In the genomic region with DNA sequence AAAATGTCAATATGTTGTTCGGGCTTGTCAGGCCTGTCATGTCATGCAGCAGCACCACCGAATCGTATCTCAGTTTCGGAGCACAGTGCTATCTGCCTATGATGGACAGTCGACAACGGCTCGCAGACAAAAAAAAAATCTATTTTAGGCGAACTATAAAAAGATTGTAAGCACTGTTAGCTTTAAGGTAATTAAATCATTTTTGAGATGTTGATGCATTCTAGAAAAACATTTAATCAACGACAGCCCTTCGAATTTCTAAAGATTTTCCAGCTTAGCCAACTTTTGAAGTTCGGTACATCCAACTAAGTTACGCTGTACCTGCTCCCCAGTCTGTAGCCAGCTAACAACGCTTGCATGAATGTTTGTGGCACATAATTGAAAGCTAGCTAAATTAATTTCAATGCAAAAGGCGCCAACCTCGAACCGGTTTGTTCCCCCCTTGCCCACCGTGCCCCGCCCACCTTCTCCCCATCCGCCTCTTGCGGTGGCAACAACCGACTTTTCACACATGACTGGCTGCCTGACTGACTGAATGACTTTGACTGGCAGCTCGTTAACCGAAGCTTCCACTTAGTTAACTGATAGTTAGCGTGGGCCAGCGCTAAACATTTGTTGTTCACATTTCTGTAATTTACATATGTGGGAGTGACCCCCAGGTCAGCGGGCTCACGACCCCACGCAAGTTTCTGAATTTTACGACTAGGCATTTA, we compare ENCODE assay signal across 2 fruit fly cellular contexts.
TF ChIP-seq lines count a peak whose summit lies in the region.

No protein-coding gene starts in this region.

TF ChIP-seq in whole organism, embryonic, 481 proteins besides CTCF, POLR2A, EP300 and RAD21 (continued from another document and continues in another):
- TF ChIP-seq C15 (GFP tag; IDR thresholded peaks at IDR 0.05; lab: Robert Waterston, UW) (no peak), Poxn (GFP tag; IDR thresholded peaks at IDR 0.05; lab: Robert Waterston, UW) (no peak), CkIIα-i1 (GFP tag; IDR thresholded peaks at IDR 0.05; lab: Robert Waterston, UW) (no peak), az2 (GFP tag; optimal IDR thresholded peaks at IDR 0.05; lab: Kevin White, UChicago) (peak; percentile 70), Chrac-16 (GFP tag; optimal IDR thresholded peaks at IDR 0.05; lab: Kevin White, UChicago) (peak; percentile 58), ac (GFP tag; optimal IDR thresholded peaks at IDR 0.05; lab: Kevin White, UChicago) (no peak), Sox100B (GFP tag; optimal IDR thresholded peaks at IDR 0.05; lab: Kevin White, UChicago) (peak; percentile 18), CG1603 (tag; optimal IDR thresholded peaks at IDR 0.05; lab: Kevin White, UChicago) (peak; percentile 53), fd102C (GFP tag; optimal IDR thresholded peaks at IDR 0.05; lab: Kevin White, UChicago) (no peak), CG32532 (GFP tag; IDR thresholded peaks at IDR 0.05; lab: Robert Waterston, UW) (no peak), CG11504 (tag; optimal IDR thresholded peaks at IDR 0.05; lab: Kevin White, UChicago) (peak; percentile 86), maf-S (GFP tag; optimal IDR thresholded peaks at IDR 0.05; lab: Kevin White, UChicago) (peak; percentile 43), CG32767 (GFP tag; IDR thresholded peaks at IDR 0.05; lab: Robert Waterston, UW) (peak; percentile 72), sim (GFP tag; IDR thresholded peaks at IDR 0.05; lab: Robert Waterston, UW) (0 out of 2 replicates have a peak, but pooled peaks have one; percentile 5), CG11093 (GFP tag; IDR thresholded peaks at IDR 0.05; lab: Robert Waterston, UW) (no peak), jigr1 (GFP tag; IDR thresholded peaks at IDR 0.05; lab: Robert Waterston, UW) (no peak), CG6254 (GFP tag; optimal IDR thresholded peaks at IDR 0.05; lab: Kevin White, UChicago) (no peak), esg (GFP tag; conservative IDR thresholded peaks at IDR 0.05; lab: Robert Waterston, UW) (peak; percentile 68), CG13296 (GFP tag; optimal IDR thresholded peaks at IDR 0.05; lab: Kevin White, UChicago) (no peak), CG7839 (tag; optimal IDR thresholded peaks at IDR 0.05; lab: Kevin White, UChicago) (peak; percentile 79), CG7556 (GFP tag; optimal IDR thresholded peaks at IDR 0.05; lab: Kevin White, UChicago) (peak; percentile 69), CG9609 (GFP tag; optimal IDR thresholded peaks at IDR 0.05; lab: Kevin White, UChicago) (peak; percentile 35), luna (GFP tag; optimal IDR thresholded peaks at IDR 0.05; lab: Kevin White, UChicago) (no peak), CG4730 (GFP tag; IDR thresholded peaks at IDR 0.05; lab: Robert Waterston, UW) (no peak), Scr (GFP tag; IDR thresholded peaks at IDR 0.05; lab: Robert Waterston, UW; ENCODE audit: partially characterized antibody) (no peak), Deaf1 (tag; optimal IDR thresholded peaks at IDR 0.05; lab: Kevin White, UChicago) (peak; percentile 22), eve (GFP tag; optimal IDR thresholded peaks at IDR 0.05; lab: Kevin White, UChicago) (peak in 1 of 2 experiments; percentile 94), twi (tag; optimal IDR thresholded peaks at IDR 0.05; lab: Kevin White, UChicago) (no peak), CG12769 (tag; optimal IDR thresholded peaks at IDR 0.05; lab: Kevin White, UChicago) (peak; percentile 40), CG3281 (GFP tag; optimal IDR thresholded peaks at IDR 0.05; lab: Kevin White, UChicago) (no peak), shn (GFP tag; optimal IDR thresholded peaks at IDR 0.05; lab: Kevin White, UChicago) (peak; percentile 78), klu (GFP tag; IDR thresholded peaks at IDR 0.05; lab: Robert Waterston, UW) (peak; percentile 50; the same call in 1 of the 2 replicates), CG10274 (GFP tag; optimal IDR thresholded peaks at IDR 0.05; lab: Kevin White, UChicago) (no peak), CG13424 (tag; optimal IDR thresholded peaks at IDR 0.05; lab: Kevin White, UChicago) (peak; percentile 82), hb (GFP tag; IDR thresholded peaks at IDR 0.05; lab: Robert Waterston, UW; ENCODE audit: partially characterized antibody) (no peak), BEAF-32 (GFP tag; optimal IDR thresholded peaks at IDR 0.05; lab: Kevin White, UChicago) (no peak), nmo (GFP tag; optimal IDR thresholded peaks at IDR 0.05; lab: Kevin White, UChicago) (peak; percentile 80), ham (GFP tag; IDR thresholded peaks at IDR 0.05; lab: Robert Waterston, UW) (0 out of 2 replicates have a peak, but pooled peaks have one; percentile 27), jing (GFP tag; optimal IDR thresholded peaks at IDR 0.05; lab: Kevin White, UChicago) (peak; percentile 66), jumu (GFP tag; optimal IDR thresholded peaks at IDR 0.05; lab: Kevin White, UChicago) (peak; percentile 49), Myb (GFP tag; optimal IDR thresholded peaks at IDR 0.05; lab: Kevin White, UChicago) (peak; percentile 9), sens-2 (GFP tag; IDR thresholded peaks at IDR 0.05; lab: Robert Waterston, UW) (peak; percentile 8; the same call in 1 of the 2 replicates), CG3847 (GFP tag; IDR thresholded peaks at IDR 0.05; lab: Robert Waterston, UW) (no peak), CG3726 (GFP tag; IDR thresholded peaks at IDR 0.05; lab: Robert Waterston, UW) (no peak), Sin3A (optimal IDR thresholded peaks at IDR 0.05; lab: Kevin White, UChicago) (no peak), slbo (GFP tag; IDR thresholded peaks at IDR 0.05; lab: Robert Waterston, UW) (peak; percentile 57), CG10431 (GFP tag; optimal IDR thresholded peaks at IDR 0.05; lab: Kevin White, UChicago) (no peak), grn (GFP tag; optimal IDR thresholded peaks at IDR 0.05; lab: Kevin White, UChicago) (no peak), GATAe (GFP tag; conservative IDR thresholded peaks at IDR 0.05; lab: Robert Waterston, UW) (no peak), Awh (GFP tag; IDR thresholded peaks at IDR 0.05; lab: Robert Waterston, UW) (peak; percentile 54; the same call in 1 of the 2 replicates), Ada2b (GFP tag; IDR thresholded peaks at IDR 0.05; lab: Robert Waterston, UW) (peak; percentile 37), CG8281 (tag; optimal IDR thresholded peaks at IDR 0.05; lab: Kevin White, UChicago) (no peak), CG2199 (GFP tag; IDR thresholded peaks at IDR 0.05; lab: Robert Waterston, UW) (no peak), lmd (GFP tag; IDR thresholded peaks at IDR 0.05; lab: Robert Waterston, UW) (peak; percentile 82), CG9727 (GFP tag; optimal IDR thresholded peaks at IDR 0.05; lab: Kevin White, UChicago) (peak; percentile 48), chinmo (GFP tag; IDR thresholded peaks at IDR 0.05; lab: Robert Waterston, UW; ENCODE audit: partially characterized antibody) (peak; percentile 87; the same call in 3 of the 4 replicates), CG8765 (GFP tag; IDR thresholded peaks at IDR 0.05; lab: Robert Waterston, UW) (no peak), so (GFP tag; IDR thresholded peaks at IDR 0.05; lab: Robert Waterston, UW) (peak; percentile 59; the same call in 1 of the 3 replicates), CG14860 (GFP tag; IDR thresholded peaks at IDR 0.05; lab: Robert Waterston, UW; ENCODE audit: partially characterized antibody) (no peak), Ptx1 (GFP tag; IDR thresholded peaks at IDR 0.05; lab: Robert Waterston, UW) (peak; percentile 85), Blimp-1 (GFP tag; optimal IDR thresholded peaks at IDR 0.05; lab: Kevin White, UChicago) (peak; percentile 32)

TF ChIP-seq in whole organism, prepupa, 60 proteins besides CTCF, POLR2A, EP300 and RAD21 (continued from another document):
- TF ChIP-seq net (GFP tag; optimal IDR thresholded peaks at IDR 0.05; lab: Kevin White, UChicago), result peak; percentile 41
- TF ChIP-seq dsx (GFP tag; optimal IDR thresholded peaks at IDR 0.05; lab: Kevin White, UChicago; ENCODE audit: poor library complexity, severe bottlenecking), result peak; percentile 46
- peak; percentile 15 for TF ChIP-seq topi (GFP tag; optimal IDR thresholded peaks at IDR 0.05; lab: Kevin White, UChicago)
- peak; percentile 69 for TF ChIP-seq fd59A (GFP tag; optimal IDR thresholded peaks at IDR 0.05; lab: Kevin White, UChicago)
- TF ChIP-seq achi (GFP tag; optimal IDR thresholded peaks at IDR 0.05; lab: Kevin White, UChicago), result peak; percentile 57
- TF ChIP-seq Eip75B (GFP tag; optimal IDR thresholded peaks at IDR 0.05; lab: Kevin White, UChicago), result peak; percentile 27
- TF ChIP-seq Hr38 (GFP tag; optimal IDR thresholded peaks at IDR 0.05; lab: Kevin White, UChicago), result no peak
- TF ChIP-seq CG6808 (GFP tag; optimal IDR thresholded peaks at IDR 0.05; lab: Kevin White, UChicago), result peak; percentile 13
- TF ChIP-seq salr (GFP tag; optimal IDR thresholded peaks at IDR 0.05; lab: Kevin White, UChicago), result peak in 1 of 2 experiments; percentile 41
- TF ChIP-seq CG15336 (GFP tag; IDR thresholded peaks at IDR 0.05; lab: Robert Waterston, UW), result peak; percentile 88
- peak; percentile 53 for TF ChIP-seq CG6276 (GFP tag; optimal IDR thresholded peaks at IDR 0.05; lab: Kevin White, UChicago)
- peak; percentile 20 for TF ChIP-seq CG9139 (GFP tag; optimal IDR thresholded peaks at IDR 0.05; lab: Kevin White, UChicago)
- no peak for TF ChIP-seq CG1621 (tag; optimal IDR thresholded peaks at IDR 0.05; lab: Kevin White, UChicago)
- no peak for TF ChIP-seq Ets21C (GFP tag; optimal IDR thresholded peaks at IDR 0.05; lab: Kevin White, UChicago)
- peak; percentile 72; the same call in 2 of the 3 replicates for TF ChIP-seq CG6163 (GFP tag; IDR thresholded peaks at IDR 0.05; lab: Robert Waterston, UW)
- TF ChIP-seq CG10669 (GFP tag; optimal IDR thresholded peaks at IDR 0.05; lab: Kevin White, UChicago), result peak; percentile 1
- peak; percentile 52 for TF ChIP-seq Ets96B (tag; optimal IDR thresholded peaks at IDR 0.05; lab: Kevin White, UChicago)
- TF ChIP-seq Sox102F (GFP tag; optimal IDR thresholded peaks at IDR 0.05; lab: Kevin White, UChicago), result no peak
- no peak for TF ChIP-seq CG3032 (tag; optimal IDR thresholded peaks at IDR 0.05; lab: Kevin White, UChicago)
- peak; percentile 63 for TF ChIP-seq pdm3 (GFP tag; optimal IDR thresholded peaks at IDR 0.05; lab: Kevin White, UChicago)
- no peak for TF ChIP-seq fd85E (GFP tag; optimal IDR thresholded peaks at IDR 0.05; lab: Kevin White, UChicago)
- peak; percentile 87 for TF ChIP-seq Hr4 (GFP tag; optimal IDR thresholded peaks at IDR 0.05; lab: Kevin White, UChicago)
- TF ChIP-seq cyc (GFP tag; optimal IDR thresholded peaks at IDR 0.05; lab: Kevin White, UChicago), result no peak
- no peak for TF ChIP-seq spab (GFP tag; optimal IDR thresholded peaks at IDR 0.05; lab: Kevin White, UChicago)
- no peak for TF ChIP-seq vri (GFP tag; optimal IDR thresholded peaks at IDR 0.05; lab: Kevin White, UChicago)
- TF ChIP-seq Lpt (GFP tag; optimal IDR thresholded peaks at IDR 0.05; lab: Kevin White, UChicago), result peak; percentile 66
- peak; percentile 89 for TF ChIP-seq CG32006 (GFP tag; optimal IDR thresholded peaks at IDR 0.05; lab: Kevin White, UChicago)
- TF ChIP-seq CG7368 (GFP tag; optimal IDR thresholded peaks at IDR 0.05; lab: Kevin White, UChicago), result no peak
- TF ChIP-seq CG8119 (GFP tag; IDR thresholded peaks at IDR 0.05; lab: Robert Waterston, UW), result peak; percentile 81
- no peak for TF ChIP-seq fkh (GFP tag; optimal IDR thresholded peaks at IDR 0.05; lab: Kevin White, UChicago)
- no peak for TF ChIP-seq Met (GFP tag; optimal IDR thresholded peaks at IDR 0.05; lab: Kevin White, UChicago)
- TF ChIP-seq CG6854 (GFP tag; optimal IDR thresholded peaks at IDR 0.05; lab: Kevin White, UChicago), result no peak
- TF ChIP-seq Sox15 (GFP tag; optimal IDR thresholded peaks at IDR 0.05; lab: Kevin White, UChicago), result no peak
- TF ChIP-seq Eip93F (GFP tag; optimal IDR thresholded peaks at IDR 0.05; lab: Kevin White, UChicago), result no peak
- TF ChIP-seq CG11294 (GFP tag; IDR thresholded peaks at IDR 0.05; lab: Robert Waterston, UW), result peak; percentile 28; the same call in 1 of the 2 replicates
- peak; percentile 59 for TF ChIP-seq svp (GFP tag; lab: Kevin White, UChicago)
- no peak for TF ChIP-seq CG8319 (GFP tag; optimal IDR thresholded peaks at IDR 0.05; lab: Kevin White, UChicago)
- peak; percentile 32 for TF ChIP-seq lz (GFP tag; optimal IDR thresholded peaks at IDR 0.05; lab: Kevin White, UChicago)
- TF ChIP-seq esn (GFP tag; optimal IDR thresholded peaks at IDR 0.05; lab: Kevin White, UChicago), result no peak
